Fruit fly (Drosophila melanogaster): Measurements from ENCODE around the gene CG13972.

The CG13972 gene

dm6 chr3R:27558660-27559319 is 41.7 kb upstream of the CG13972 start, which contains the start of gene Klp98A (continued):
- TF ChIP-seq CG15601 (tag; optimal IDR thresholded peaks at IDR 0.05) (no peak), cwo (GFP tag; optimal IDR thresholded peaks at IDR 0.05) (no peak), CG13624 (GFP tag; optimal IDR thresholded peaks at IDR 0.05) (peak; percentile 70), CG6791 (GFP tag; IDR thresholded peaks at IDR 0.05; ENCODE audit: partially characterized antibody) (no peak), slou (GFP tag; optimal IDR thresholded peaks at IDR 0.05) (no peak), Sry-δ (GFP tag; optimal IDR thresholded peaks at IDR 0.05) (peak; percentile 52), kni (GFP tag; optimal IDR thresholded peaks at IDR 0.05) (peak; percentile 29), trem (tag; optimal IDR thresholded peaks at IDR 0.05) (peak; percentile 77), CG2712 (tag; optimal IDR thresholded peaks at IDR 0.05) (peak; percentile 50), p53 (GFP tag; optimal IDR thresholded peaks at IDR 0.05) (peak; percentile 10), hth (optimal IDR thresholded peaks at IDR 0.05) (no peak), Dbx (GFP tag; IDR thresholded peaks at IDR 0.05) (0 out of 3 replicates have a peak, but pooled peaks have one; percentile 6), sqz (GFP tag; optimal IDR thresholded peaks at IDR 0.05) (peak; percentile 19), NC2β (GFP tag; optimal IDR thresholded peaks at IDR 0.05) (peak; percentile 30), CG17829 (tag; optimal IDR thresholded peaks at IDR 0.05) (peak; percentile 54), CG17385 (GFP tag; optimal IDR thresholded peaks at IDR 0.05) (peak; percentile 8), CG18011 (GFP tag; optimal IDR thresholded peaks at IDR 0.05) (peak; percentile 59), fd3F (GFP tag; optimal IDR thresholded peaks at IDR 0.05) (no peak), bigmax (GFP tag; optimal IDR thresholded peaks at IDR 0.05) (no peak), Bdp1 (GFP tag; optimal IDR thresholded peaks at IDR 0.05) (no peak), CG8359 (GFP tag; optimal IDR thresholded peaks at IDR 0.05; ENCODE audit: borderline replicate concordance) (peak; percentile 9), ab (GFP tag; optimal IDR thresholded peaks at IDR 0.05) (no peak), danr (GFP tag; IDR thresholded peaks at IDR 0.05) (no peak), Fer1 (GFP tag; optimal IDR thresholded peaks at IDR 0.05) (peak; percentile 37), CG10654 (GFP tag; optimal IDR thresholded peaks at IDR 0.05) (no peak), CG10267 (tag; optimal IDR thresholded peaks at IDR 0.05) (peak; percentile 67), HmgD (GFP tag; optimal IDR thresholded peaks at IDR 0.05) (peak; percentile 55), Deaf1 (tag; optimal IDR thresholded peaks at IDR 0.05) (peak; percentile 82), sd (tag; optimal IDR thresholded peaks at IDR 0.05) (no peak), HLHmδ (GFP tag; optimal IDR thresholded peaks at IDR 0.05) (peak; percentile 71), CG4617 (GFP tag; optimal IDR thresholded peaks at IDR 0.05; ENCODE audit: borderline replicate concordance) (peak; percentile 73), HmgZ (tag; optimal IDR thresholded peaks at IDR 0.05) (peak; percentile 68), CG18619 (GFP tag; optimal IDR thresholded peaks at IDR 0.05) (peak; percentile 6), CG13775 (GFP tag; optimal IDR thresholded peaks at IDR 0.05) (peak; percentile 12), CG8290 (GFP tag; optimal IDR thresholded peaks at IDR 0.05) (peak; percentile 40), CG8290 (tag; optimal IDR thresholded peaks at IDR 0.05) (peak in 1 of 2 experiments; percentile 82), CG5180 (GFP tag; optimal IDR thresholded peaks at IDR 0.05) (no peak), Opbp (GFP tag; IDR thresholded peaks at IDR 0.05; ENCODE audit: partially characterized antibody) (peak; percentile 60; the same call in 1 of the 3 replicates), grn (GFP tag; optimal IDR thresholded peaks at IDR 0.05) (peak; percentile 16), Pdp1 (GFP tag; optimal IDR thresholded peaks at IDR 0.05) (peak in 1 of 2 experiments; percentile 67), CG12769 (tag; optimal IDR thresholded peaks at IDR 0.05) (peak; percentile 31), stwl (tag; optimal IDR thresholded peaks at IDR 0.05) (peak; percentile 82), ro (GFP tag; IDR thresholded peaks at IDR 0.05) (no peak), BEAF-32 (GFP tag; optimal IDR thresholded peaks at IDR 0.05) (peak; percentile 49), Sin3A (optimal IDR thresholded peaks at IDR 0.05) (peak; percentile 5), lab (GFP tag; optimal IDR thresholded peaks at IDR 0.05) (peak; percentile 13), CG7987 (GFP tag; optimal IDR thresholded peaks at IDR 0.05) (peak; percentile 41), CG10979 (tag; optimal IDR thresholded peaks at IDR 0.05) (no peak), gfzf (GFP tag; optimal IDR thresholded peaks at IDR 0.05) (peak; percentile 99)
